ENCODE assay signal across 3 fruit fly cellular contexts in the genomic region with DNA sequence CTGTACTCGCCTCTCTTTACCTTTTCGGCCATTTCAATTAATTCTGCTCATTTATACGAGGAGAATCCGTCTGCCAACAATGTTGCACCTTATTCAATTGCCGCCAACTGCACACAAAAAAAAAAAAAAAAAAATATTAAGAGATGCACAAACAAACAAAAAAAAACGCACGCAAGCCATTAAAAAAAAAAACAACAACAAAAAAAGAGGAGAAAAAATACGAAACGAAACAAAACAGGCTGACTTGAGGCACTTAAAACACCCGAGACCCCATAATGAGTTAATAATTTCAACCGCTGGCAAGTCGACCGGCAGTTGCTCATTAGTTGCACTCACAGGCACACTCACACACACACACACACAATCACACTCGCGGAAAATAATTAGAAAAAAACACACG.
TF ChIP-seq lines count a peak whose summit lies in the region.

No protein-coding gene starts in this region.

TF ChIP-seq in whole organism, prepupa, 60 proteins besides CTCF, POLR2A, EP300 and RAD21:
- TF ChIP-seq CG6163 (GFP tag; IDR thresholded peaks at IDR 0.05; lab: Robert Waterston, UW) = peak; percentile 49; the same call in 1 of the 3 replicates
- peak; percentile 44; the same call in 2 of the 3 replicates for TF ChIP-seq CG8119 (GFP tag; IDR thresholded peaks at IDR 0.05; lab: Robert Waterston, UW)
- TF ChIP-seq eg (GFP tag; IDR thresholded peaks at IDR 0.05; lab: Robert Waterston, UW) = peak; percentile 75
- peak; percentile 37 for TF ChIP-seq Eip78C (GFP tag; lab: Kevin White, UChicago)
- TF ChIP-seq CG1621 (tag; optimal IDR thresholded peaks at IDR 0.05; lab: Kevin White, UChicago) = no peak
- TF ChIP-seq Eip93F (GFP tag; optimal IDR thresholded peaks at IDR 0.05; lab: Kevin White, UChicago) = no peak
- peak; percentile 3 for TF ChIP-seq dsx (GFP tag; optimal IDR thresholded peaks at IDR 0.05; lab: Kevin White, UChicago; ENCODE audit: poor library complexity, severe bottlenecking)

TF ChIP-seq in whole organism, pupa, 21 proteins besides CTCF, POLR2A, EP300 and RAD21:
- TF ChIP-seq EcR (GFP tag; optimal IDR thresholded peaks at IDR 0.05; lab: Kevin White, UChicago) = no peak
- TF ChIP-seq CG4496 (GFP tag; IDR thresholded peaks at IDR 0.05; lab: Robert Waterston, UW) = peak; percentile 65; the same call in 2 of the 3 replicates
- no peak for TF ChIP-seq CG9948 (tag; optimal IDR thresholded peaks at IDR 0.05; lab: Kevin White, UChicago)
- peak; percentile 38; the same call in 1 of the 2 replicates for TF ChIP-seq Ets98B (GFP tag; IDR thresholded peaks at IDR 0.05; lab: Robert Waterston, UW)
- TF ChIP-seq D1 (tag; optimal IDR thresholded peaks at IDR 0.05; lab: Kevin White, UChicago) = no peak
- no peak for TF ChIP-seq Pif1B (GFP tag; optimal IDR thresholded peaks at IDR 0.05; lab: Kevin White, UChicago)
- no peak for TF ChIP-seq Pif1A (GFP tag; optimal IDR thresholded peaks at IDR 0.05; lab: Kevin White, UChicago)
- peak; percentile 45; the same call in 1 of the 2 replicates for TF ChIP-seq CG32121 (GFP tag; IDR thresholded peaks at IDR 0.05; lab: Robert Waterston, UW)
- no peak for TF ChIP-seq Snoo (tag; optimal IDR thresholded peaks at IDR 0.05; lab: Kevin White, UChicago)
- 0 out of 2 replicates have a peak, but pooled peaks have one; percentile 26 for TF ChIP-seq CG12605 (GFP tag; IDR thresholded peaks at IDR 0.05; lab: Robert Waterston, UW)
- no peak for TF ChIP-seq CG13204 (GFP tag; optimal IDR thresholded peaks at IDR 0.05; lab: Kevin White, UChicago)
- TF ChIP-seq fd96Ca (GFP tag; IDR thresholded peaks at IDR 0.05; lab: Robert Waterston, UW) = 0 out of 3 replicates have a peak, but pooled peaks have one; percentile 49
- TF ChIP-seq CG17806 (tag; optimal IDR thresholded peaks at IDR 0.05; lab: Kevin White, UChicago) = no peak
- no peak for TF ChIP-seq gl (tag; optimal IDR thresholded peaks at IDR 0.05; lab: Kevin White, UChicago)
- no peak for TF ChIP-seq CG34367 (tag; optimal IDR thresholded peaks at IDR 0.05; lab: Kevin White, UChicago)
- TF ChIP-seq CG10348 (GFP tag; IDR thresholded peaks at IDR 0.05; lab: Robert Waterston, UW) = no peak
- no peak for TF ChIP-seq CG8301 (tag; optimal IDR thresholded peaks at IDR 0.05; lab: Kevin White, UChicago)
TF ChIP-seq in whole organism, pupa: peak in this region for 5.

TF ChIP-seq in whole organism, wandering third instar larva, 38 proteins besides CTCF, POLR2A, EP300 and RAD21:
- TF ChIP-seq woc (GFP tag; optimal IDR thresholded peaks at IDR 0.05; lab: Kevin White, UChicago) (no peak), Dfd (GFP tag; optimal IDR thresholded peaks at IDR 0.05; lab: Kevin White, UChicago) (peak; percentile 5), Hnf4 (GFP tag; optimal IDR thresholded peaks at IDR 0.05; lab: Kevin White, UChicago) (no peak), CG32264 (GFP tag; optimal IDR thresholded peaks at IDR 0.05; lab: Kevin White, UChicago) (no peak), HLH106 (tag; optimal IDR thresholded peaks at IDR 0.05; lab: Kevin White, UChicago) (no peak), Hr83 (GFP tag; optimal IDR thresholded peaks at IDR 0.05; lab: Kevin White, UChicago; ENCODE audit: poor library complexity, severe bottlenecking) (no peak)
